Fruit fly (Drosophila melanogaster) whole organism: ENCODE results near the gene Ugt37A2.
"Not testable (repeated sequence)": the region's sequence is repeated elsewhere in the genome, so short reads cannot be mapped to it uniquely, and the experiment has no call there.

Experiments used
- CG8478 ChIP-seq: fragments of >200 bp; optimal IDR thresholded peaks from 2 replicates; lab custom pipeline; 2018; ENCODE audit warnings: inconsistent platforms
- Dll ChIP-seq: fragments of >200 bp; optimal IDR thresholded peaks from 2 replicates; lab custom pipeline; 2017
- EcR ChIP-seq, 2 experiments: fragments of >200 bp; optimal IDR thresholded peaks; 2 replicates each; lab custom pipeline; 2017; ENCODE audit warnings: missing biosample characterization in 2 of 2, missing genetic modification characterization in 2 of 2, missing genetic modification reagents in 2 of 2
- pan ChIP-seq: fragments of >200 bp; optimal IDR thresholded peaks from 2 replicates; lab custom pipeline; 2017
- psq ChIP-seq: fragments of >200 bp; optimal IDR thresholded peaks from 2 replicates; lab custom pipeline; 2017
- usp ChIP-seq: fragments of >200 bp; optimal IDR thresholded peaks from 2 replicates; lab custom pipeline; 2017; ENCODE audit warnings: missing biosample characterization, missing genetic modification characterization, mixed read lengths

Ugt37A2 gene

DNA sequence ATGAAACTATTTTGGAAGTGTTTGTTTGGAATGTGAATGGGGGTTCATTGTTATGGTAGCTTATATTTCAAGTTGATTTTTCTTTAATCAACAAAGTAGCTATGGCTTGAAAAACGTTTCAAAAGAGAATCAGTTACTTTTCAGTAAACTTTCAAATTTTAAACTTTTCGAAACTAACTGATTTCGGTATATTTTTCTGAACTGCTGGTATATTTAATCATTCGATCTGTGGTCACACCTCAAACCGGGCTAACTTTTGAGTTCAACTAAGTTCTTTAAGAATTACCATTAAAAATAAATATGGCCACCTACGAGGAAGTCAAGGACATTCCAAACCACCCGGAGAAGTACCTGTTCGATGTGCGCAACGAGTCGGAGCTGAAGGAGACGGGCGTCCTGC is 34.6 kb upstream of the Ugt37A2 start, which contains the start of gene CG12279:
Gene CG12279 (plus strand): TSS at position 234 of the 400 bp plus-strand sequence.
- TF ChIP-seq Dll (lab: Kevin White, UChicago) (no peak), CG8478 (lab: Kevin White, UChicago) (no peak), pan (lab: Kevin White, UChicago) (no peak), usp (GFP tag; lab: Kevin White, UChicago) (no peak), EcR (GFP tag; optimal IDR thresholded peaks at IDR 0.05; lab: Kevin White, UChicago) (no peak), psq (lab: Kevin White, UChicago) (no peak)

dm6 chr3R:12712178-12713172 is 27.0 kb upstream of the Ugt37A2 start, which contains the start of gene PolQ:
Gene PolQ, minus strand, starts transcription at chr3R:12712299.
- not testable (repeated sequence) for TF ChIP-seq pan, Dll, psq (lab: Kevin White, UChicago)

DNA sequence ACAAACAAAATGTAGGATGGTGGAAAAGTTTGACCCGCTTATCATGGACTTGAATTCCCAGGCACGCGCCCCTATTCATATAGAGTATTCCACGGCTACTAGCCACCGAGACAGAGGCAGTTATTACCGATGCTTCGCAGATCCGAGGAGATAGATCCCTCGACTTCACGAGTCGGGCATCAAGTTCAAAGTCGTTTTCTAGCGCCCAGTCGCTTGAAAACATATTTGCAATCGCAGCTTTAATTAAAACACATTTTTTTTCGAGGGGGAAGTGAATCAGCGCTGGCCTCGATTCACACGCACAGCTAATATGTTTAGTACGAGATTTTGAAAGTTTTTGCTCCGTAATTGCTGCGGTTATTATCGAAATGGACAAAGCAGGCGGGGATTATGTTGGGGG is 24.2 kb upstream of the Ugt37A2 start:
- no peak for TF ChIP-seq usp (GFP tag; lab: Kevin White, UChicago)
- TF ChIP-seq pan (lab: Kevin White, UChicago): no peak
- TF ChIP-seq EcR (GFP tag; optimal IDR thresholded peaks at IDR 0.05; lab: Kevin White, UChicago): no peak
- TF ChIP-seq Dll (lab: Kevin White, UChicago): no peak
- no peak for TF ChIP-seq CG8478 (lab: Kevin White, UChicago)
- TF ChIP-seq psq (lab: Kevin White, UChicago): no peak

dm6 chr3R:12716251-12716650 is 23.2 kb upstream of the Ugt37A2 start:
- TF ChIP-seq usp (GFP tag; lab: Kevin White, UChicago) (no peak), Dll (lab: Kevin White, UChicago) (no peak), CG8478 (lab: Kevin White, UChicago) (no peak), psq (lab: Kevin White, UChicago) (no peak), EcR (GFP tag; optimal IDR thresholded peaks at IDR 0.05; lab: Kevin White, UChicago) (no peak), pan (lab: Kevin White, UChicago) (no peak)

- no peak for TF ChIP-seq usp (GFP tag; lab: Kevin White, UChicago)
Measured at dm6 chr3R:12716894-12717293, 22.5 kb upstream of the Ugt37A2 start.

DNA sequence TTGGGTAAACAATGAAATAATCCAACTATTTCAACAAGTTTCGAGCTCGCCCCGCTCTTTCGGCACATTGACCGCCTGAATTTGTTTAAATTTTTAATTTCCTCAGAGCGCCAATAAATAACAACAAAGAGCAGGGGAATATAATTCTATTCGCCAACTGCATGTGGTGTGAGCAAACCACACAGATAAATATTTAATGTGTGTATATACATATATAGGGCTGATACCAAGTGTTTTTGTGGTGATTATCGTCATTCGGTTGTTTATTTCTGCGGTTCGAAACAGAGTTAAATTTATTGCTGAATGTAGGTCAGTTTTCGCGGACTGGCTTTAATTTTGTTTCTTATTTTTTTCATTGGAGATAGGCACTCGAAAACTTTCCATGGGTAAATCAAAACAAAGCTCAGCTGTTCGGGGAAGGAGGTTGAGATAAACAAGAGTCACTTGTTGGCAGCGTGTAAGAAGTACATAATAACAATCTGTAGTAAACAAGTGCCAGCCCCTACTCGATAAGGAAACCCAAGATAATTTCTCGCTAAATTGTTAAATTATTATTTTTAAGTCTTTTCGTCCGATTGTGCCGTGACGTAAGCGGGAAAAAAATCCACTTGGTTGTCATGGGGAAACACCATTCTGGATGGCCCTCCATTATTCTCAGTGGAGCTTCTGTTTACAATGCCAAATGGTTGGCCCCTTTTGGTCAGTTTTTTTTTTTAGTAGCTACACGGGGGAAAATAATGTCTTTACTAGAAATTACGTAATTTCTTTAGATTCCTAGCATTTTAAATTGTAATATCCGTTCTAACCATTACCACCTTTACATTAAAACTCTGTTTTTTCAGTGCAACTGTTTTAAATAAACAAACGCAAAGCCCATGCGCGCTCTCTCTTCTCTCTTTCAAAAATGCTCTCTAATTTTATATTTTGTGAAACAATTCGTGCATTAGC is 21.6 kb upstream of the Ugt37A2 start:
- TF ChIP-seq usp (GFP tag; lab: Kevin White, UChicago) (no peak), CG8478 (lab: Kevin White, UChicago) (no peak), EcR (GFP tag; optimal IDR thresholded peaks at IDR 0.05; lab: Kevin White, UChicago) (no peak), pan (lab: Kevin White, UChicago) (no peak), psq (lab: Kevin White, UChicago) (no peak), Dll (lab: Kevin White, UChicago) (no peak)

- no peak for TF ChIP-seq pan (lab: Kevin White, UChicago)
- no peak for TF ChIP-seq EcR (GFP tag; optimal IDR thresholded peaks at IDR 0.05; lab: Kevin White, UChicago)
- no peak for TF ChIP-seq usp (GFP tag; lab: Kevin White, UChicago)
- no peak for TF ChIP-seq Dll (lab: Kevin White, UChicago)
- no peak for TF ChIP-seq psq (lab: Kevin White, UChicago)
- no peak for TF ChIP-seq CG8478 (lab: Kevin White, UChicago)
Measured at dm6 chr3R:12718536-12719033, 20.9 kb upstream of the Ugt37A2 start.

dm6 chr3R:12719627-12720343 is 19.7 kb upstream of the Ugt37A2 start:
- TF ChIP-seq Dll (lab: Kevin White, UChicago) (no peak), usp (GFP tag; lab: Kevin White, UChicago) (no peak), psq (lab: Kevin White, UChicago) (no peak), EcR (GFP tag; optimal IDR thresholded peaks at IDR 0.05; lab: Kevin White, UChicago) (no peak), CG8478 (lab: Kevin White, UChicago) (no peak), pan (lab: Kevin White, UChicago) (no peak)

DNA sequence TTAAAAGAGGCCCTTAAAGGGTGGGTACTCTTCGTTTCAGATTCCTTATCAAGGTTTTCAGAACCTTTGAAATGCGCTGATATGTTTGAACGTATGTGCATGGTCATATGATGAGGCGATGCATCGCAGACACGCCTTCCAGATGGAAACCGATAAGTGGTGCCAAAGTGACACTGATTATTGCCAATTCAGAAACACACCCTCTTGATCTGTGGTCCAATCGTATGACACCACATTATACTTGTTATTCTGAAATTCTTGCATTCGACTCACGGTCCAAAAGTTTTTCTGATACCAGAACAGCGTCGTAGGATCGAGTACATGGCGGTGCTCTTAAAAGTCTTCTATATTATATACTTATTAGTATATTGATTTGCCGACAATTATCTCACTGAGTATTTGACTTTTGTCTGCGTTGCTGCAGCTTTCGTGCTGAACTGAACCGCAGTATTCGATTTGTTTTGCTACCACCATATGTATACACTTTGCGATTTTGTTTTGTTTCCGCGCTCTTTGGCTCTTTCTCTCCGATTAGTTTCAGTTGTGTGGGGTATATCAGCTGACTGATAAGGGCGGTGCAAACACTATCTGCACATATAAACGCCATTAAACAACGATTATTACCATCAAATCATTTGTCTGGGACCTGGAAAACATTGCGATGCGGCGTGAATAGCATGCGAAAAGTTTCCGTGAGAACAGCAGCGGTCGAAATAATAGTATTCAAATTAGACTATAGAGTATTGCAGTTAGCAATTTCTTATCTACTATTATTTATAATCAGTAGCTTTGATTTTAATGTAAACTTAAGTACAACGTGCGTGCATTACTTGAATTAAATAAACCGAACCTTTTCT is 18.9 kb upstream of the Ugt37A2 start:
- TF ChIP-seq CG8478 (lab: Kevin White, UChicago) (no peak), Dll (lab: Kevin White, UChicago) (no peak), pan (lab: Kevin White, UChicago) (no peak), EcR (GFP tag; optimal IDR thresholded peaks at IDR 0.05; lab: Kevin White, UChicago) (no peak), usp (GFP tag; lab: Kevin White, UChicago) (no peak), psq (lab: Kevin White, UChicago) (no peak)
